Fruit fly (Drosophila melanogaster) whole organism, wandering third instar larva: ENCODE results near the gene Dhc36C.

ENCODE experiments used
- Abd-B ChIP-seq: fragments of >200 bp; optimal IDR thresholded peaks from 2 replicates; lab custom pipeline; 2017; ENCODE audit warnings: missing biosample characterization, missing genetic modification characterization
- CG32264 ChIP-seq: fragments of 200-800 bp; sonication (Bioruptor generic); optimal IDR thresholded peaks from 2 replicates; lab custom pipeline; 2016; ENCODE audit warnings: missing biosample characterization, missing genetic modification characterization
- CG9705 ChIP-seq: fragments of 200-800 bp; sonication (Bioruptor generic); optimal IDR thresholded peaks from 2 replicates; lab custom pipeline; 2018; ENCODE audit warnings: missing biosample characterization, mild to moderate bottlenecking, missing genetic modification characterization
- CrebA ChIP-seq: fragments of 200-800 bp; sonication (Bioruptor generic); optimal IDR thresholded peaks from 2 replicates; lab custom pipeline; 2016; ENCODE audit warnings: missing biosample characterization, mild to moderate bottlenecking, missing genetic modification characterization, borderline replicate concordance
- Dfd ChIP-seq: fragments of >200 bp; optimal IDR thresholded peaks from 2 replicates; lab custom pipeline; 2017; ENCODE audit warnings: missing biosample characterization, missing genetic modification characterization
- Dif ChIP-seq: fragments of 200-275, 200-300 bp; sonication (Bioruptor generic); optimal IDR thresholded peaks from 2 replicates; lab custom pipeline; 2018; ENCODE audit warnings: missing biosample characterization, missing genetic modification characterization; ENCODE audit not compliant: partially characterized antibody
- HLH106 ChIP-seq: fragments of 200-800 bp; optimal IDR thresholded peaks from 3 replicates; lab custom pipeline; 2019; ENCODE audit warnings: missing biosample characterization, mild to moderate bottlenecking, missing genetic modification characterization, moderate library complexity
- Hnf4 ChIP-seq: fragments of 200-800 bp; sonication (Bioruptor generic); optimal IDR thresholded peaks from 2 replicates; lab custom pipeline; 2016; ENCODE audit warnings: missing biosample characterization, mild to moderate bottlenecking, missing genetic modification characterization
- Hr78 ChIP-seq: fragments of >200 bp; optimal IDR thresholded peaks from 2 replicates; lab custom pipeline; 2017; ENCODE audit warnings: missing biosample characterization, missing genetic modification characterization
- Hr83 ChIP-seq: fragments of 200-300 bp; sonication (Bioruptor generic); optimal IDR thresholded peaks from 2 replicates; lab custom pipeline; 2016; ENCODE audit warnings: missing biosample characterization, mild to moderate bottlenecking, missing genetic modification characterization, moderate library complexity; ENCODE audit not compliant: poor library complexity, severe bottlenecking
- Jra ChIP-seq: sonication (Bioruptor generic); optimal IDR thresholded peaks from 2 replicates; lab custom pipeline; 2016; ENCODE audit warnings: missing biosample characterization, missing genetic modification characterization
- Mio ChIP-seq: sonication (Bioruptor generic); optimal IDR thresholded peaks from 2 replicates; lab custom pipeline; 2016; ENCODE audit warnings: missing biosample characterization, missing genetic modification characterization
- N ChIP-seq: fragments of >200 bp; optimal IDR thresholded peaks from 2 replicates; lab custom pipeline; 2018; ENCODE audit warnings: missing biosample characterization, missing external identifiers, missing genetic modification characterization
- OdsH ChIP-seq: fragments of 200-800 bp; sonication (Bioruptor generic); optimal IDR thresholded peaks from 2 replicates; lab custom pipeline; 2016; ENCODE audit warnings: missing biosample characterization, mild to moderate bottlenecking, missing genetic modification characterization
- Rel ChIP-seq, 2 experiments: fragments of 200-800 bp; sonication (Bioruptor generic) in 1 of 2; optimal IDR thresholded peaks; 2 replicates in 1 of 2; 3 replicates in 1 of 2; lab custom pipeline; 2016 to 2019; ENCODE audit warnings: mild to moderate bottlenecking in 2 of 2, missing biosample characterization in 2 of 2, missing genetic modification characterization in 2 of 2, moderate library complexity in 1 of 2
- Sp1 ChIP-seq: fragments of 200-800 bp; sonication (Bioruptor generic); optimal IDR thresholded peaks from 3 replicates; lab custom pipeline; 2019; ENCODE audit warnings: missing biosample characterization, mild to moderate bottlenecking, missing genetic modification characterization, moderate library complexity
- Vsx2 ChIP-seq: fragments of 200-300, 225-300 bp; sonication (Bioruptor generic); optimal IDR thresholded peaks from 2 replicates; lab custom pipeline; 2018; ENCODE audit warnings: missing biosample characterization, missing genetic modification characterization; ENCODE audit not compliant: partially characterized antibody
- br ChIP-seq: fragments of 200-800 bp; sonication (Bioruptor generic); optimal IDR thresholded peaks from 2 replicates; lab custom pipeline; 2016; ENCODE audit warnings: missing biosample characterization, missing genetic modification characterization
- brk ChIP-seq: fragments of 200-800 bp; sonication (Bioruptor generic); optimal IDR thresholded peaks from 2 replicates; lab custom pipeline; 2016; ENCODE audit warnings: missing biosample characterization, mild to moderate bottlenecking, missing genetic modification characterization
- dl ChIP-seq, 2 experiments: fragments of 175-275, 200-275 bp in 1 of 2; fragments of 200-275 bp in 1 of 2; sonication (Bioruptor generic); optimal IDR thresholded peaks; lab custom pipeline; 2018; ENCODE audit warnings: mild to moderate bottlenecking in 2 of 2, missing biosample characterization in 2 of 2, missing genetic modification characterization in 2 of 2, moderate library complexity in 2 of 2; ENCODE audit not compliant: partially characterized antibody in 2 of 2, insufficient read depth in 1 of 2
- dsf ChIP-seq: sonication (Bioruptor generic); optimal IDR thresholded peaks from 2 replicates; lab custom pipeline; 2016; ENCODE audit warnings: missing biosample characterization, missing genetic modification characterization, borderline replicate concordance
- ey ChIP-seq: fragments of 200-800 bp; sonication (Bioruptor generic); optimal IDR thresholded peaks from 2 replicates; lab custom pipeline; 2016; ENCODE audit warnings: missing biosample characterization, missing genetic modification characterization
- fru ChIP-seq: fragments of 200-800 bp; sonication (Bioruptor generic); optimal IDR thresholded peaks from 3 replicates; lab custom pipeline; 2016; ENCODE audit warnings: missing biosample characterization, mild to moderate bottlenecking, missing genetic modification characterization
- h ChIP-seq: fragments of 200-800 bp; sonication (Bioruptor generic); optimal IDR thresholded peaks from 3 replicates; lab custom pipeline; 2016; ENCODE audit warnings: missing biosample characterization, mild to moderate bottlenecking, missing genetic modification characterization
- jim ChIP-seq: fragments of 175-275, 200-325 bp; sonication (Bioruptor generic); optimal IDR thresholded peaks from 2 replicates; lab custom pipeline; 2016; ENCODE audit warnings: missing biosample characterization, mild to moderate bottlenecking, missing genetic modification characterization
- lola ChIP-seq: fragments of >200 bp; optimal IDR thresholded peaks from 2 replicates; lab custom pipeline; 2017; ENCODE audit warnings: missing biosample characterization, missing genetic modification characterization
- pan ChIP-seq: fragments of >200 bp; optimal IDR thresholded peaks from 2 replicates; lab custom pipeline; 2017
- psq ChIP-seq: fragments of 200-800 bp; sonication (Bioruptor generic); optimal IDR thresholded peaks from 3 replicates; lab custom pipeline; 2017; ENCODE audit warnings: missing biosample characterization, mild to moderate bottlenecking, missing genetic modification characterization, moderate library complexity
- rgr ChIP-seq: fragments of 200-800 bp; sonication (Bioruptor generic); optimal IDR thresholded peaks from 3 replicates; lab custom pipeline; 2016; ENCODE audit warnings: missing biosample characterization, mild to moderate bottlenecking, missing genetic modification characterization
- sage ChIP-seq: fragments of 200-800 bp; sonication (Bioruptor generic); optimal IDR thresholded peaks from 2 replicates; lab custom pipeline; 2016; ENCODE audit warnings: missing biosample characterization, mild to moderate bottlenecking, missing genetic modification characterization
- sv ChIP-seq: fragments of 200-800 bp; sonication (Bioruptor generic); optimal IDR thresholded peaks from 3 replicates; lab custom pipeline; 2016; ENCODE audit warnings: missing biosample characterization, missing genetic modification characterization
- tai ChIP-seq: sonication (Bioruptor generic); optimal IDR thresholded peaks from 2 replicates; lab custom pipeline; 2016; ENCODE audit warnings: missing biosample characterization, missing genetic modification characterization
- usp ChIP-seq: fragments of >200 bp; optimal IDR thresholded peaks from 2 replicates; lab custom pipeline; 2017; ENCODE audit warnings: missing biosample characterization, missing genetic modification characterization
- woc ChIP-seq: sonication (Bioruptor generic); optimal IDR thresholded peaks from 2 replicates; lab custom pipeline; 2016; ENCODE audit warnings: missing biosample characterization, mild to moderate bottlenecking, missing genetic modification characterization

Dhc36C gene

DNA sequence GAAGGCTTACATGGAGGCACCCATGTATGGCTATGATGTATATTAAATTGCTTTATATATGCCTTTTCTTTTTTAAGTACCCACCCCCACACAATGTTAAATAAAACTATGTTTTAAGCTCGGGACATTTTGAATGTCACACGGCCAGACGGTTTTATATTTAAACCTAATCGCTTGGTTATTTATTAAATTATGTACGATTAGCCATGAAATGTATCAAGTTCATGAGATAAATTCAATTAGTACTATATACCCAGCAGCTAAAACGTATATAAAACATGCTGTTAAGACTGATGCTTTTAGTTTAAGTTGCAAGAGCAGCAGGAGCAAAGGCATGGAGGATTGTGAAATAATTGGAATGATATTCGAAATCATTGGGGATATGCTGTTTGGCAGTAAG lies 15.7 kb upstream of the Dhc36C start, which contains the start of the genes CG43221 and CG43645:
Gene CG43221, plus strand, starts transcription at position 301 of the 400 bp plus-strand sequence.
Gene CG43645, plus strand, starts transcription at position 301 of the 400 bp plus-strand sequence.
- TF ChIP-seq Sp1 (GFP tag; lab: Kevin White, UChicago) (no peak), h (GFP tag; lab: Kevin White, UChicago) (no peak), HLH106 (tag; lab: Kevin White, UChicago) (no peak), Hnf4 (GFP tag; lab: Kevin White, UChicago) (no peak), Mio (GFP tag; lab: Kevin White, UChicago) (no peak), Jra (GFP tag; lab: Kevin White, UChicago) (no peak), fru (GFP tag; lab: Kevin White, UChicago) (no peak), usp (GFP tag; lab: Kevin White, UChicago) (no peak)

DNA sequence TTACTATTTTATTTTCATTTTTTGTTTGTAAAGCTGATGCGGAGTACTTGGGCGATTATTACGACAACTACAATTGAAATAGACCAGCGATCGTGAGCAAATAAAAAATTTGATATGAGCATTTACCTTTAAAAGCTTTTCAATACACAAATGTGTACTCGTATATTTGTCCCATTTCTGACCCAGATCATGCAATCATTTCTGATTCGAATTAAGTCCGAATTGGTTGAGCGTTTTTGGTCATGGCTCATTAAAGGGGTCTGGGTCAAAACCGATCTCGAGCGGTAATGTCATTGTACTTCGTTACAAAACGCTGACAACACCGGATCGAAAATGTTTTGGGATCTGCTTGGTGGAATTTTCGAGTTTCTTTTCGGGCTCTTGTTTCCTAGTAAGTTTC lies 14.9 kb upstream of the Dhc36C start, which contains the start of gene CG43220:
Gene CG43220, plus strand, starts transcription at position 301 of the 400 bp plus-strand sequence.
- TF ChIP-seq fru (GFP tag; lab: Kevin White, UChicago) (no peak), pan (lab: Kevin White, UChicago) (no peak), sv (GFP tag; lab: Kevin White, UChicago) (no peak), brk (no peak), h (GFP tag; lab: Kevin White, UChicago) (no peak), CG9705 (GFP tag; lab: Kevin White, UChicago) (no peak), dsf (no peak), sage (GFP tag; lab: Kevin White, UChicago) (no peak), Mio (GFP tag; lab: Kevin White, UChicago) (no peak), HLH106 (tag; lab: Kevin White, UChicago) (no peak), Vsx2 (no peak), lola (GFP tag; lab: Kevin White, UChicago) (no peak), Hr78 (GFP tag; lab: Kevin White, UChicago) (no peak), CG32264 (GFP tag; lab: Kevin White, UChicago) (no peak), ey (GFP tag; lab: Kevin White, UChicago) (no peak), psq (GFP tag; lab: Kevin White, UChicago) (no peak), Rel (GFP tag; optimal IDR thresholded peaks at IDR 0.05; lab: Kevin White, UChicago) (no peak), Rel (tag; optimal IDR thresholded peaks at IDR 0.05; lab: Kevin White, UChicago) (no peak)

DNA sequence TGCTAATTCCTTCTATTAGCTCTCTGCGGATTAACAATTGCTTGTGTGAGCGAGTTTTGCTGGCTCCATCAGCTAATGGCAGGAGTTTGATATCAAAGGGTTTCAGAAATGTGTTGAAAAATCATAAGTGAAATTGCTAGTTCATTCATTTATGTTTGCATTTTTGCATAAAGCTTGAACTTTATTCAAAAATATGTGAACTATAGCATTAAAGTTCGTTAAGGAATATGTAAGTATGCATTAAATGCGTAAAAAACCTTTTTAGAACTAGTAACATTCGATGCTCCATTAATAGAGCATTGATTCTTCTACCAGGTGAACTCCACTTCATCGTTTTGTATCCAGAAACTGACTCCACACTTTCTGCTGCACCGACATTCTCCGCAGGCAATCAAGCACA lies 8.5 kb upstream of the Dhc36C start:
- TF ChIP-seq N (GFP tag; lab: Kevin White, UChicago) (no peak), sv (GFP tag; lab: Kevin White, UChicago) (no peak), woc (GFP tag; lab: Kevin White, UChicago) (no peak), Vsx2 (no peak), sage (GFP tag; lab: Kevin White, UChicago) (no peak), Hr83 (GFP tag; lab: Kevin White, UChicago) (no peak), usp (GFP tag; lab: Kevin White, UChicago) (no peak), jim (GFP tag; lab: Kevin White, UChicago) (no peak), dsf (no peak), rgr (GFP tag; lab: Kevin White, UChicago) (no peak), Abd-B (GFP tag; lab: Kevin White, UChicago) (no peak), Hr78 (GFP tag; lab: Kevin White, UChicago) (no peak), CG32264 (GFP tag; lab: Kevin White, UChicago) (no peak), Jra (GFP tag; lab: Kevin White, UChicago) (no peak)

DNA sequence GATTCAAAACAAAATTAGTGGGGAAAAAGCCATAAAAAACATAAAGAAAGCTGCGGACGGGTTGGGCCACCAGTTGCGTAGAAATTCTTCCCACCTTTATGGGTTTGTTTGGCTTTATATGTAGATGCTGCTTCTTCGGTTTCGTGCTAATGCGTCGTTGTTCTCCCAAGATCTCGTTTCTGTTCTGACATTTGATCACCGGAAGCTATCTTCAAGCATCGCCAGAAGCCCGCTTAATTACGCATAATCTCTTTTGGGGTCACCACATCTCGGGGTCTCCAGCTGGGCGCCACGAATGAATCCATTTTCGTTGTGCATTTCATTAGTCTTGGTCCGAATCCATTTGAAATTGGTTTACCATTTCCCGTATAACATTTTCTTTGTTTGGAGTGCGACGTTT lies 5.4 kb upstream of the Dhc36C start:
- no peak for TF ChIP-seq sage (GFP tag; lab: Kevin White, UChicago)
- TF ChIP-seq Jra (GFP tag; lab: Kevin White, UChicago) = no peak
- no peak for TF ChIP-seq Sp1 (GFP tag; lab: Kevin White, UChicago)
- no peak for TF ChIP-seq Abd-B (GFP tag; lab: Kevin White, UChicago)
- TF ChIP-seq CG9705 (GFP tag; lab: Kevin White, UChicago) = no peak
- no peak for TF ChIP-seq CrebA
- no peak for TF ChIP-seq dsf
- TF ChIP-seq tai = no peak
- no peak for TF ChIP-seq OdsH
- TF ChIP-seq jim (GFP tag; lab: Kevin White, UChicago) = no peak
- TF ChIP-seq Dif (GFP tag; lab: Kevin White, UChicago) = no peak
- TF ChIP-seq CG32264 (GFP tag; lab: Kevin White, UChicago) = no peak
- no peak for TF ChIP-seq Dfd (GFP tag; lab: Kevin White, UChicago)
- TF ChIP-seq dl (GFP tag; optimal IDR thresholded peaks at IDR 0.05; lab: Kevin White, UChicago; ENCODE audit: insufficient read depth in 1 of 2, partially characterized antibody in 2 of 2) = no peak
- TF ChIP-seq Hr78 (GFP tag; lab: Kevin White, UChicago) = no peak
- no peak for TF ChIP-seq br
- TF ChIP-seq N (GFP tag; lab: Kevin White, UChicago) = no peak
- no peak for TF ChIP-seq lola (GFP tag; lab: Kevin White, UChicago)
- no peak for TF ChIP-seq ey (GFP tag; lab: Kevin White, UChicago)
